Fruit fly (Drosophila melanogaster): ENCODE measurements around the gene Vps60.

The Vps60 gene

DNA sequence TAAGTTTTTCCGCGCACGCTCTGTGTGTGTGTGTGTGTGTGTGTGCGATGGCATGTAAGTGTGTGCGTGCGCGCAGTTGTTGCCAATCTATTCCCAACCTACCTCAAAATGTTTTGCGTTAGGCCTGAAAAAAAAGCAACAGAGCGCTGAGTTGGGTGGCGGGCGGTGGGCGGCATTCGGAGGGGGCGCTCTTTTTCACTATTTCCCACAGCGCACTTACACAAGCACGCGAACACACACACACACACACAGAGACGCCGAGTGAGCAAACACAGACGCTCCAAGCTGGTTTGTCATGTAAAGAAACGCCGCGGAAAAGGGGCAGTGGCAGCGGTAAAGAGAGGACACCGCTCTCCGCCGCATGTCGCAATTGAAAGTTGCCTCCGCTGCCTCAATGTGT is 49.3 kb downstream of the Vps60 start (continued):
- TF ChIP-seq Mrtf (GFP tag; IDR thresholded peaks at IDR 0.05): no peak
- TF ChIP-seq en (GFP tag; optimal IDR thresholded peaks at IDR 0.05): no peak
- no peak for TF ChIP-seq CG8944 (GFP tag; optimal IDR thresholded peaks at IDR 0.05)
- no peak for TF ChIP-seq GATAe (GFP tag; conservative IDR thresholded peaks at IDR 0.05)
- peak; percentile 67; the same call in 2 of the 3 replicates for TF ChIP-seq ci (GFP tag; IDR thresholded peaks at IDR 0.05)
- no peak for TF ChIP-seq NC2β (GFP tag; optimal IDR thresholded peaks at IDR 0.05)
- peak; percentile 67 for TF ChIP-seq Med (GFP tag)
- TF ChIP-seq CG9876 (GFP tag; optimal IDR thresholded peaks at IDR 0.05): no peak
- TF ChIP-seq Atf-2 (GFP tag; optimal IDR thresholded peaks at IDR 0.05): no peak
- no peak for TF ChIP-seq Hmr (GFP tag; optimal IDR thresholded peaks at IDR 0.05)
- TF ChIP-seq HmgZ (tag; optimal IDR thresholded peaks at IDR 0.05): no peak
- TF ChIP-seq zfh2 (GFP tag; optimal IDR thresholded peaks at IDR 0.05): no peak
- TF ChIP-seq wdn (GFP tag; IDR thresholded peaks at IDR 0.05): no peak
- peak; percentile 49 for TF ChIP-seq CG12769 (tag; optimal IDR thresholded peaks at IDR 0.05)
- TF ChIP-seq sens (GFP tag): no peak
- TF ChIP-seq PHDP (tag; optimal IDR thresholded peaks at IDR 0.05): no peak
- peak in 1 of 2 experiments; percentile 26 for TF ChIP-seq Hr78 (GFP tag; optimal IDR thresholded peaks at IDR 0.05)
- TF ChIP-seq sens-2 (GFP tag; IDR thresholded peaks at IDR 0.05): no peak
- no peak for TF ChIP-seq dm (GFP tag; optimal IDR thresholded peaks at IDR 0.05)
- no peak for TF ChIP-seq klu (GFP tag; IDR thresholded peaks at IDR 0.05)
- TF ChIP-seq Sox100B (GFP tag; optimal IDR thresholded peaks at IDR 0.05): no peak
- TF ChIP-seq HLH4C (GFP tag; IDR thresholded peaks at IDR 0.05; ENCODE audit: partially characterized antibody): 0 out of 3 replicates have a peak, but pooled peaks have one; percentile 11
- no peak for TF ChIP-seq CG2678 (tag; optimal IDR thresholded peaks at IDR 0.05)
- no peak for TF ChIP-seq Myb (GFP tag; optimal IDR thresholded peaks at IDR 0.05)
- TF ChIP-seq ap (GFP tag; IDR thresholded peaks at IDR 0.05): no peak
- TF ChIP-seq CG15011 (GFP tag; optimal IDR thresholded peaks at IDR 0.05): no peak
- TF ChIP-seq stc (GFP tag; IDR thresholded peaks at IDR 0.05): no peak
- TF ChIP-seq CG2875 (GFP tag; optimal IDR thresholded peaks at IDR 0.05): no peak
- no peak for TF ChIP-seq disco-r (GFP tag; optimal IDR thresholded peaks at IDR 0.05)
- TF ChIP-seq CG17328 (GFP tag; IDR thresholded peaks at IDR 0.05): no peak
- no peak for TF ChIP-seq CG12155 (GFP tag; optimal IDR thresholded peaks at IDR 0.05)
- no peak for TF ChIP-seq H2.0 (GFP tag; IDR thresholded peaks at IDR 0.05)
- TF ChIP-seq CG2116 (GFP tag; optimal IDR thresholded peaks at IDR 0.05): no peak
- TF ChIP-seq CG3995 (GFP tag; optimal IDR thresholded peaks at IDR 0.05): no peak
- no peak for TF ChIP-seq org-1 (GFP tag; optimal IDR thresholded peaks at IDR 0.05)
- peak; percentile 15 for TF ChIP-seq sd (tag; optimal IDR thresholded peaks at IDR 0.05)
- no peak for TF ChIP-seq Rx (GFP tag; IDR thresholded peaks at IDR 0.05)
- no peak for TF ChIP-seq CG14014 (GFP tag; IDR thresholded peaks at IDR 0.05)
- no peak for TF ChIP-seq sisA (GFP tag; IDR thresholded peaks at IDR 0.05)
- no peak for TF ChIP-seq oc (tag; optimal IDR thresholded peaks at IDR 0.05)
- TF ChIP-seq CrebB (tag; optimal IDR thresholded peaks at IDR 0.05): no peak
- TF ChIP-seq CG18011 (GFP tag; optimal IDR thresholded peaks at IDR 0.05): no peak
- TF ChIP-seq gce (GFP tag; IDR thresholded peaks at IDR 0.05): no peak
- TF ChIP-seq BEAF-32 (GFP tag; optimal IDR thresholded peaks at IDR 0.05): no peak
- no peak for TF ChIP-seq CG10321 (GFP tag; IDR thresholded peaks at IDR 0.05)
- TF ChIP-seq CG12942 (GFP tag; optimal IDR thresholded peaks at IDR 0.05): no peak
- TF ChIP-seq Drgx (GFP tag; IDR thresholded peaks at IDR 0.05): peak; percentile 54
- TF ChIP-seq Optix (GFP tag; IDR thresholded peaks at IDR 0.05): no peak
- 0 out of 3 replicates have a peak, but pooled peaks have one; percentile 13 for TF ChIP-seq CG34224 (GFP tag; IDR thresholded peaks at IDR 0.05; ENCODE audit: partially characterized antibody)
- TF ChIP-seq pnt (GFP tag; optimal IDR thresholded peaks at IDR 0.05): no peak
- TF ChIP-seq ara (GFP tag; IDR thresholded peaks at IDR 0.05): no peak
- no peak for TF ChIP-seq CG12744 (GFP tag; optimal IDR thresholded peaks at IDR 0.05)
- TF ChIP-seq CG15601 (tag; optimal IDR thresholded peaks at IDR 0.05): peak; percentile 36

Data from whole organism, embryonic.